Worm (Caenorhabditis elegans): ENCODE data around the gene rol-1.
A peak's percentile ranks its signal among the peaks of the same experiment; 100 is the strongest.
"Not testable (repeated sequence)": the region's sequence is repeated elsewhere in the genome, so short reads cannot be mapped to it uniquely, and the experiment has no call there.

The rol-1 gene

ce11 chrII:12151640-12152039 lies 20.7 kb upstream of the rol-1 start, which contains the start of gene Y57A10A.4:
Gene Y57A10A.4 (plus strand): TSS chrII:12151940.
- TF ChIP-seq ets-7 (tag; optimal IDR thresholded peaks at IDR 0.05); tra-4 (tag; optimal IDR thresholded peaks at IDR 0.05); ceh-13 (GFP tag; optimal IDR thresholded peaks at IDR 0.05): not testable (repeated sequence)

- TF ChIP-seq tbx-11 (GFP tag; IDR thresholded peaks at IDR 0.05); ceh-36 (tag; optimal IDR thresholded peaks at IDR 0.05); flt-1 (GFP tag; IDR thresholded peaks at IDR 0.05): not testable (repeated sequence)
Measured at ce11 chrII:12154186-12154585, 18.2 kb upstream of the rol-1 start, which contains the start of gene Y57A10A.5. Gene Y57A10A.5 (plus strand): TSS chrII:12154486.

DNA sequence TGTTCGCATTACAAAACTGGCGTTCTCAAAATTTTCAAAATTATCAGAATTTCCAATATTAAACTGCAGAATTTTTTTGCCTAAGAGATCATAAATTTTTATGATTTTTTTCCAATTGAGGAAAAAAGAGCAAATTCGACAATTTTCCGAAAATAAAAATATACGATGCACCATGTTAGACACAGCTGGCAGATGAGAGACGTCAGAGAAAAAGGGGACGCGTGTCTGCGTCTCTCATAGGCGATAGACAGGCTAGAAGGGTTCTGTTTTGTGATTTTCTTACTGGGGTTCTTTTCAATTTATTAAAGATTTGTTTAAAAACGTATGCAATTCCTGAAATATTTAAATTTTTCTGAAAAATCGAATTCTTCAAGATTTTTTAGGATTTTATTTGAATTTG lies 9.4 kb upstream of the rol-1 start:
- TF ChIP-seq hmbx-1 (tag; optimal IDR thresholded peaks at IDR 0.05) (no peak), F13C5.2 (tag; optimal IDR thresholded peaks at IDR 0.05) (no peak), aly-1 (tag; optimal IDR thresholded peaks at IDR 0.05) (no peak), flt-1 (GFP tag; IDR thresholded peaks at IDR 0.05) (no peak), ets-7 (tag; optimal IDR thresholded peaks at IDR 0.05) (no peak), sea-1 (GFP tag; conservative IDR thresholded peaks at IDR 0.05) (no peak), tra-4 (tag; optimal IDR thresholded peaks at IDR 0.05) (no peak), B0310.2 (tag; optimal IDR thresholded peaks at IDR 0.05) (no peak), tbx-11 (GFP tag; IDR thresholded peaks at IDR 0.05) (no peak), hnd-1 (tag; optimal IDR thresholded peaks at IDR 0.05) (no peak), pes-1 (GFP tag; IDR thresholded peaks at IDR 0.05) (no peak), ceh-13 (GFP tag; optimal IDR thresholded peaks at IDR 0.05) (no peak), ama-1 (optimal IDR thresholded peaks at IDR 0.05) (no peak), ceh-36 (tag; optimal IDR thresholded peaks at IDR 0.05) (no peak)

DNA sequence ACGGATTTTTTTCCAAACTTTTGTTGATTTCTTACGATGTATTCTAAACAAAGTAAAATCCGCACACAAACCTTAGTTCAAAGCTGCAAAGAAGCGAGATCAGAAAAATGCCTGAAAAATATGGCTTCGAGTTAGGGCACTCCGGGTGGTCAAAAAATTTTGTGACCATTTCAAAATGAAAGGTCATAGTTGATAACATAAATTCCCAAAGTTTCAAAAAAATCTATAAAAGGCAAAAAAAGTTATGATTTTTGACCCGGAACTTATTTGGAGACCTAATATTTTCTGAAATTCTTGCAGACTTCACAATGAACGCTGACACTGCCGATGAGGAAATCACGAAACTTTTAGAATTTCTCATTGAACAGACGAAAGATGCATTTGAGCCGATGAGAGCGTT lies 7.8 kb upstream of the rol-1 start, which contains the start of gene Y57A10A.8:
Gene Y57A10A.8 (plus strand): TSS at position 301 of the 400 bp plus-strand sequence.
- not testable (repeated sequence) for TF ChIP-seq tbx-11 (GFP tag; IDR thresholded peaks at IDR 0.05); scrt-1 (GFP tag; IDR thresholded peaks at IDR 0.05); tra-4 (tag; optimal IDR thresholded peaks at IDR 0.05)

ce11 chrII:12169487-12170128 lies 2.8 kb upstream of the rol-1 start:
- TF ChIP-seq ceh-36 (tag; optimal IDR thresholded peaks at IDR 0.05) = peak; percentile 92
- no peak for TF ChIP-seq aly-1 (tag; optimal IDR thresholded peaks at IDR 0.05)

- TF ChIP-seq tbx-11 (GFP tag; IDR thresholded peaks at IDR 0.05) (0 out of 2 replicates have a peak, but pooled peaks have one; percentile 21), B0310.2 (tag; optimal IDR thresholded peaks at IDR 0.05) (no peak)
Measured at ce11 chrII:12175398-12175797, 3.0 kb downstream of the rol-1 start.

- TF ChIP-seq tbx-11 (GFP tag; IDR thresholded peaks at IDR 0.05) (no peak), tra-4 (tag; optimal IDR thresholded peaks at IDR 0.05) (no peak), flt-1 (GFP tag; IDR thresholded peaks at IDR 0.05) (no peak)
Measured at ce11 chrII:12176521-12176920, 4.1 kb downstream of the rol-1 start.

DNA sequence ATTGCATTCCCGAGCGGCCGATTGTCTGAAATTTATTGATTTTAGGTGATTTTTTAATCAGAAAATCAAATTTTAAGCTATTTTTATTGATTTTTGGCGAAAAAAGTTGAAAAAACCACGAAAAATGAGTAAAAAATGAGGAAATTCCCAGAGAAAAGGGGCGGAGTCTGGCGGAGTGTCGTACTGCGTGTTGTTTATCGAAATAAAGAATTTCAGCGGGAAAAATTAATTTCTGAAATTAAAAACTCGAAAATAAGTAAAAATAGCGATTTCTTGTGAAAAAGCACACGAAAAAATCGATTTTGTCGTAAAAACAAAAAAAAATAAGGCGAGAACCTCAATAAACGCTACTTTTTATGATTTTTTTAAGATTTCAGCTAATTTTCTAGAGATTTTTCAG lies 12.5 kb downstream of the rol-1 start, which contains the start of gene Y57A10A.13:
Gene Y57A10A.13 (minus strand): TSS at position 46 of the 400 bp plus-strand sequence.
- no peak for TF ChIP-seq flt-1 (GFP tag; IDR thresholded peaks at IDR 0.05)
- TF ChIP-seq hmg-4 (GFP tag; optimal IDR thresholded peaks at IDR 0.05) = no peak
- TF ChIP-seq F13C5.2 (tag; optimal IDR thresholded peaks at IDR 0.05) = no peak
- no peak for TF ChIP-seq scrt-1 (GFP tag; IDR thresholded peaks at IDR 0.05)
- no peak for TF ChIP-seq tra-4 (tag; optimal IDR thresholded peaks at IDR 0.05)
- no peak for TF ChIP-seq aly-1 (tag; optimal IDR thresholded peaks at IDR 0.05)
- no peak for TF ChIP-seq ceh-13 (GFP tag; optimal IDR thresholded peaks at IDR 0.05)
- no peak for TF ChIP-seq hnd-1 (tag; optimal IDR thresholded peaks at IDR 0.05)
- no peak for TF ChIP-seq B0310.2 (tag; optimal IDR thresholded peaks at IDR 0.05)
- no peak for TF ChIP-seq sea-1 (GFP tag; conservative IDR thresholded peaks at IDR 0.05)
- TF ChIP-seq tbx-37 (GFP tag; conservative IDR thresholded peaks at IDR 0.05) = no peak
- no peak for TF ChIP-seq ets-7 (tag; optimal IDR thresholded peaks at IDR 0.05)
- no peak for TF ChIP-seq tbx-11 (GFP tag; IDR thresholded peaks at IDR 0.05)
- no peak for TF ChIP-seq pes-1 (GFP tag; IDR thresholded peaks at IDR 0.05)
- no peak for TF ChIP-seq ama-1 (optimal IDR thresholded peaks at IDR 0.05)
- TF ChIP-seq hmbx-1 (tag; optimal IDR thresholded peaks at IDR 0.05) = no peak
- TF ChIP-seq ceh-36 (tag; optimal IDR thresholded peaks at IDR 0.05) = no peak

- no peak for TF ChIP-seq tra-4 (tag; optimal IDR thresholded peaks at IDR 0.05)
Measured at ce11 chrII:12185710-12186109, 13.3 kb downstream of the rol-1 start, which contains the start of gene Y57A10A.14. Gene Y57A10A.14 (plus strand): TSS chrII:12185937.
